Worm (Caenorhabditis elegans): ENCODE data around the gene nmr-2.

ce11 chrV:15012542-15013301 is 1.3 kb upstream of the nmr-2 start:
- TF ChIP-seq him-1 (tag; optimal IDR thresholded peaks at IDR 0.05) (no peak), dao-5 (tag; optimal IDR thresholded peaks at IDR 0.05) (no peak), W03F9.2 (tag; optimal IDR thresholded peaks at IDR 0.05) (no peak)
